Worm (Caenorhabditis elegans): ENCODE results near the gene W09H1.4.

Gene W09H1.4

ce11 chrII:13219373-13219772 is 36.0 kb downstream of the W09H1.4 start:
- TF ChIP-seq ceh-24 (tag; optimal IDR thresholded peaks at IDR 0.05) (no peak), fkh-6 (tag; optimal IDR thresholded peaks at IDR 0.05) (no peak), che-1 (tag; optimal IDR thresholded peaks at IDR 0.05) (no peak), nfya-1 (tag; optimal IDR thresholded peaks at IDR 0.05) (no peak), eyg-1 (tag; optimal IDR thresholded peaks at IDR 0.05) (no peak)

ce11 chrII:13230489-13231196 is 47.3 kb downstream of the W09H1.4 start:
- TF ChIP-seq pag-3 (tag; optimal IDR thresholded peaks at IDR 0.05; ENCODE audit: borderline replicate concordance) (no peak), hlh-8 (tag; optimal IDR thresholded peaks at IDR 0.05) (no peak), hlh-30 (tag; optimal IDR thresholded peaks at IDR 0.05; ENCODE audit: insufficient read depth) (no peak), fkh-10 (GFP tag; optimal IDR thresholded peaks at IDR 0.05) (no peak), C38D4.7 (GFP tag; optimal IDR thresholded peaks at IDR 0.05) (no peak), pha-2 (tag; optimal IDR thresholded peaks at IDR 0.05) (no peak), ztf-16 (tag; optimal IDR thresholded peaks at IDR 0.05) (no peak), pax-1 (tag; optimal IDR thresholded peaks at IDR 0.05) (no peak), ama-1 (optimal IDR thresholded peaks at IDR 0.05) (no peak), odd-2 (tag; optimal IDR thresholded peaks at IDR 0.05) (no peak), sdc-2 (tag; optimal IDR thresholded peaks at IDR 0.05) (no peak), ceh-48 (tag; optimal IDR thresholded peaks at IDR 0.05) (no peak), tbx-7 (tag; optimal IDR thresholded peaks at IDR 0.05) (no peak), ceh-9 (tag; optimal IDR thresholded peaks at IDR 0.05) (no peak), syd-9 (tag; optimal IDR thresholded peaks at IDR 0.05) (no peak), lim-6 (tag; optimal IDR thresholded peaks at IDR 0.05) (no peak)

ce11 chrII:13233712-13234111 is 50.4 kb downstream of the W09H1.4 start:
- TF ChIP-seq unc-55 (GFP tag; optimal IDR thresholded peaks at IDR 0.05), result no peak

- TF ChIP-seq ttx-3 (tag; optimal IDR thresholded peaks at IDR 0.05) (no peak), C08G9.2 (tag; optimal IDR thresholded peaks at IDR 0.05) (no peak), fkh-6 (tag; optimal IDR thresholded peaks at IDR 0.05) (no peak), rnt-1 (tag; optimal IDR thresholded peaks at IDR 0.05) (no peak), hlh-8 (tag; optimal IDR thresholded peaks at IDR 0.05) (no peak), ref-2 (tag; optimal IDR thresholded peaks at IDR 0.05) (no peak), lin-11 (tag; optimal IDR thresholded peaks at IDR 0.05) (no peak), pax-1 (tag; optimal IDR thresholded peaks at IDR 0.05) (no peak), unc-55 (GFP tag; optimal IDR thresholded peaks at IDR 0.05) (no peak), unc-86 (tag; optimal IDR thresholded peaks at IDR 0.05) (no peak), Y22D7AL.16 (tag; optimal IDR thresholded peaks at IDR 0.05) (no peak), pros-1 (tag; optimal IDR thresholded peaks at IDR 0.05) (no peak), lim-6 (tag; optimal IDR thresholded peaks at IDR 0.05) (no peak), ceh-34 (tag; optimal IDR thresholded peaks at IDR 0.05) (no peak), K02D7.2 (tag; optimal IDR thresholded peaks at IDR 0.05) (no peak), gmeb-2 (tag; optimal IDR thresholded peaks at IDR 0.05) (no peak)
Measured at ce11 chrII:13235289-13235688, 52.0 kb downstream of the W09H1.4 start, which contains the start of gene flp-16. Gene flp-16 (plus strand): TSS chrII:13235306.

Data from whole organism, late embryonic.